Worm (Caenorhabditis elegans): ENCODE results near the gene sfxn-1.3.

- TF ChIP-seq ztf-4 (tag; optimal IDR thresholded peaks at IDR 0.05) (no peak), nhr-11 (tag; optimal IDR thresholded peaks at IDR 0.05) (no peak), skn-1 (tag; optimal IDR thresholded peaks at IDR 0.05) (no peak), fos-1 (tag; optimal IDR thresholded peaks at IDR 0.05) (no peak), nhr-90 (tag; optimal IDR thresholded peaks at IDR 0.05; ENCODE audit: poor library complexity) (no peak), tbx-2 (tag; optimal IDR thresholded peaks at IDR 0.05) (no peak), nhr-237 (tag; optimal IDR thresholded peaks at IDR 0.05) (no peak), snpc-4 (tag; optimal IDR thresholded peaks at IDR 0.05) (no peak), nhr-77 (tag; optimal IDR thresholded peaks at IDR 0.05) (no peak), nhr-84 (tag; optimal IDR thresholded peaks at IDR 0.05) (no peak)
Measured at ce11 chrV:15702263-15702662, 24.4 kb upstream of the sfxn-1.3 start, which contains the start of gene nhr-53.
